Fruit fly (Drosophila melanogaster): ENCODE measurements around the gene bard.

bard gene

dm6 chr3R:18117525-18117924 lies 36.7 kb downstream of the bard start:
- TF ChIP-seq Camta (GFP tag; optimal IDR thresholded peaks at IDR 0.05), result no peak
- TF ChIP-seq CG6272 (GFP tag; IDR thresholded peaks at IDR 0.05), result no peak
- no peak for TF ChIP-seq chinmo (GFP tag; IDR thresholded peaks at IDR 0.05; ENCODE audit: partially characterized antibody)
- no peak for TF ChIP-seq btn (GFP tag; optimal IDR thresholded peaks at IDR 0.05)
- TF ChIP-seq tin (GFP tag; optimal IDR thresholded peaks at IDR 0.05), result no peak
- no peak for TF ChIP-seq CG10147 (GFP tag; optimal IDR thresholded peaks at IDR 0.05)
- no peak for TF ChIP-seq slbo (GFP tag; IDR thresholded peaks at IDR 0.05)
- TF ChIP-seq CG4404 (GFP tag; IDR thresholded peaks at IDR 0.05), result no peak
- no peak for TF ChIP-seq Trl (optimal IDR thresholded peaks at IDR 0.05)
- TF ChIP-seq Trl (GFP tag; optimal IDR thresholded peaks at IDR 0.05), result no peak
- peak; percentile 34 for TF ChIP-seq sd (tag; optimal IDR thresholded peaks at IDR 0.05)
- peak; percentile 78 for TF ChIP-seq sr (GFP tag; IDR thresholded peaks at IDR 0.05)
- no peak for TF ChIP-seq CG13894 (tag; optimal IDR thresholded peaks at IDR 0.05)
- TF ChIP-seq CG12769 (tag; optimal IDR thresholded peaks at IDR 0.05), result peak; percentile 18
- no peak for TF ChIP-seq CG15601 (tag; optimal IDR thresholded peaks at IDR 0.05)
- no peak for TF ChIP-seq CG1792 (GFP tag; optimal IDR thresholded peaks at IDR 0.05)
- TF ChIP-seq CoRest (tag; optimal IDR thresholded peaks at IDR 0.05), result no peak
- no peak for TF ChIP-seq CG7963 (GFP tag; IDR thresholded peaks at IDR 0.05; ENCODE audit: partially characterized antibody)
- TF ChIP-seq repo (GFP tag; optimal IDR thresholded peaks at IDR 0.05), result no peak
- no peak for TF ChIP-seq Lim3 (GFP tag; IDR thresholded peaks at IDR 0.05)
- TF ChIP-seq MTF-1 (GFP tag; optimal IDR thresholded peaks at IDR 0.05; ENCODE audit: borderline replicate concordance), result no peak
- no peak for TF ChIP-seq mam (GFP tag; optimal IDR thresholded peaks at IDR 0.05)
- TF ChIP-seq CG11093 (GFP tag; IDR thresholded peaks at IDR 0.05), result no peak
- no peak for TF ChIP-seq pita (GFP tag; optimal IDR thresholded peaks at IDR 0.05)
- TF ChIP-seq HmgD (GFP tag; optimal IDR thresholded peaks at IDR 0.05), result no peak
- no peak for TF ChIP-seq rib (GFP tag; IDR thresholded peaks at IDR 0.05)
- TF ChIP-seq ab (GFP tag; optimal IDR thresholded peaks at IDR 0.05), result no peak
- TF ChIP-seq CG10462 (GFP tag; optimal IDR thresholded peaks at IDR 0.05), result no peak
- TF ChIP-seq so (GFP tag; IDR thresholded peaks at IDR 0.05), result peak; percentile 14; the same call in 1 of the 3 replicates
- no peak for TF ChIP-seq fd64A (GFP tag; optimal IDR thresholded peaks at IDR 0.05)
- TF ChIP-seq Nf-YA (GFP tag; IDR thresholded peaks at IDR 0.05), result no peak
- TF ChIP-seq CG3726 (GFP tag; IDR thresholded peaks at IDR 0.05), result no peak
- TF ChIP-seq crol (GFP tag; IDR thresholded peaks at IDR 0.05), result peak; percentile 65; the same call in 1 of the 2 replicates
- no peak for TF ChIP-seq prd (optimal IDR thresholded peaks at IDR 0.05)
- no peak for TF ChIP-seq prd (GFP tag; IDR thresholded peaks at IDR 0.05)
- TF ChIP-seq ems (GFP tag; optimal IDR thresholded peaks at IDR 0.05), result no peak
- no peak for TF ChIP-seq CG4424 (GFP tag; optimal IDR thresholded peaks at IDR 0.05)
- no peak for TF ChIP-seq trh (GFP tag; optimal IDR thresholded peaks at IDR 0.05)
- no peak for TF ChIP-seq CG11456 (GFP tag; IDR thresholded peaks at IDR 0.05)

DNA sequence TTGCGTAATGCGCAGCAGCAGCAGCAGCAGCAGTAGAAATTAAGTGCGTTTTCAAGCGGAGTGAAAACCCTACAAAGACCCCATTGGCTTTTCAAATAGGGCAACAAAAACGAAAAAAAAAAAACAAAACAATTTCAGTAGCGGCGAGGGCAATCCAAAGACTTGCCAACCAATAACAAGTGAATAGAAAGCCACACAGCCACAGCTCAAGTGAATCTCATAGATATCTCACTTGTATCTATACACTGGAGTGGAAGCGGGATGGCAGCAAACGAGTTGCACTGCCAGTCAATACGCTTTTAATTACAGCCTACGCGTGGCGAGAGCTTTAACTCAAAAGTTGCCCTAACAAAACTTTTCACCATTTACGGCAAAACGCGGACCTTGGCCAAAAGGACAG lies 37.4 kb downstream of the bard start:
- TF ChIP-seq Nf-YB (GFP tag; optimal IDR thresholded peaks at IDR 0.05) (peak; percentile 88), CG33213 (GFP tag; optimal IDR thresholded peaks at IDR 0.05) (no peak), CG4424 (GFP tag; optimal IDR thresholded peaks at IDR 0.05) (no peak), Nf-YC (tag; optimal IDR thresholded peaks at IDR 0.05) (peak; percentile 64)

DNA sequence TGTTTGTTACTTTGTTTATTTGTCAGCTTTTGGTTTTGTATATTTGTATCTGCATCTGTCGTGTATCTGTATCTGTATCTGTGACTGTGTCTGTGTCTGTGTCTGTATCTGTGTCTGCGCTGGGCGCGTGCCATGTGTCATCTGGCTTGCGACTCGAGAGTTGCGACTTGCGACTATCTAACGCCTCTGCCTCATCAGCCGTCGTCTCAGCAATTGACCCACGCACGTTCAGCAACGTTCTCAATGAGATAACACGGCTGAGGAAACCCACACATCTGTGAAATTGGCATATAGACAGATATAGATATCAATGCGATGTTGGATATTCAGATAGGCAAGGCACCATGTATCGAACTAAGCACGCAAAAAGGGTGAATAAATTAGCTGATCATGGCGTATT lies 37.8 kb downstream of the bard start:
- peak; percentile 36 for TF ChIP-seq cg (GFP tag; optimal IDR thresholded peaks at IDR 0.05)
- no peak for TF ChIP-seq jing (GFP tag; optimal IDR thresholded peaks at IDR 0.05)
- TF ChIP-seq NFAT (GFP tag; IDR thresholded peaks at IDR 0.05), result no peak
- 0 out of 4 replicates have a peak, but pooled peaks have one; percentile 19 for TF ChIP-seq chinmo (GFP tag; IDR thresholded peaks at IDR 0.05; ENCODE audit: partially characterized antibody)
- TF ChIP-seq Camta (GFP tag; optimal IDR thresholded peaks at IDR 0.05), result no peak
- 0 out of 3 replicates have a peak, but pooled peaks have one; percentile 14 for TF ChIP-seq CG11456 (GFP tag; IDR thresholded peaks at IDR 0.05)
- no peak for TF ChIP-seq HLH4C (GFP tag; IDR thresholded peaks at IDR 0.05; ENCODE audit: partially characterized antibody)
- TF ChIP-seq CG15479 (GFP tag; optimal IDR thresholded peaks at IDR 0.05), result peak; percentile 75
- TF ChIP-seq pb (GFP tag; optimal IDR thresholded peaks at IDR 0.05), result no peak
- no peak for TF ChIP-seq ham (GFP tag; IDR thresholded peaks at IDR 0.05)
- TF ChIP-seq Eip74EF (GFP tag; optimal IDR thresholded peaks at IDR 0.05), result no peak
- TF ChIP-seq sr (GFP tag; IDR thresholded peaks at IDR 0.05), result peak; percentile 94
- TF ChIP-seq ems (GFP tag; optimal IDR thresholded peaks at IDR 0.05), result no peak
- no peak for TF ChIP-seq CG7839 (tag; optimal IDR thresholded peaks at IDR 0.05)
- TF ChIP-seq jigr1 (GFP tag; IDR thresholded peaks at IDR 0.05), result no peak

All from whole organism, embryonic.